Worm (Caenorhabditis elegans): ENCODE measurements around the gene trcs-2.

DNA sequence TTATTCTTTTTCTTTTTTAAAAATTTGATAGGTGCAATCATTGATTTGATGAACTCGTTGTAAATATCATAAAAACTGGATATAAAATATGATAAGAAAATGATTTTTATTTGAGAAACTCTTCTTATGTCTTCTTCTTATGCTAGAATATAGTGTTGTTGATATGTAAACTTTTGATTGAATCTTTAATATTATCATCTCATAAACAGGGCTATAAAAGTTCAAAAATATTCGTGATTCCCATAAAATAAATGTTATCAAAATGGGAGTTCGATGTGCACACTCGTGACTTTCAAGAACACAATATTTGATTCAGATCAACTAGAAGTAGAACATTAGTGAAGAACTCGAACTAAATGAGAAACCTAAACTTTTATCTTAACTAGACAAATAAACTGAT lies 16.7 kb downstream of the trcs-2 start:
- no peak for TF ChIP-seq unc-39 (tag; optimal IDR thresholded peaks at IDR 0.05)
- no peak for TF ChIP-seq nhr-237 (tag; optimal IDR thresholded peaks at IDR 0.05)
- no peak for TF ChIP-seq ztf-11 (tag; optimal IDR thresholded peaks at IDR 0.05)
- no peak for TF ChIP-seq mab-5 (tag; optimal IDR thresholded peaks at IDR 0.05)
- no peak for TF ChIP-seq M03D4.4 (tag; optimal IDR thresholded peaks at IDR 0.05)
- TF ChIP-seq mls-2 (tag; optimal IDR thresholded peaks at IDR 0.05), result no peak
- no peak for TF ChIP-seq sptf-1 (tag; optimal IDR thresholded peaks at IDR 0.05)
- no peak for TF ChIP-seq nhr-2 (tag; optimal IDR thresholded peaks at IDR 0.05)
- TF ChIP-seq ham-2 (GFP tag; optimal IDR thresholded peaks at IDR 0.05), result no peak
- TF ChIP-seq nhr-28 (tag; optimal IDR thresholded peaks at IDR 0.05), result no peak
- no peak for TF ChIP-seq snpc-4 (tag; optimal IDR thresholded peaks at IDR 0.05)
